In the genomic region with DNA sequence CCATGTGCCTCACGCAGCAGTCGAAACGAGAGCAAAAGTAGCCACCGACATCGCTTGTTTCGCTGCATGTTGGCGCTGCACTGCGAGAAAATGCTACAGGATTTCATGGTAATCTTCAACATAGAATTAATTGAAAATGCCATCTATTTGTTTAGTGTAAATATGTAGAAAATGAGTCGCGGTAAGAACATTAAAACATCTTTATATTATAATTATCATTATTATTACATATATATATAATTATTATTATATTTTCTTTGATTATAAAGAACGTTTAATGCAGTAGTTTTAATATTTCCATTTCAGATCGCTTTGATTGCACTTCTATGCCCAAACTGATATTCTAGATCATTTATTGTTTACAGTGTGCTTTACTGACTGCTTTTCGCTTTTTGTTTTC, we compare ENCODE assay signal across 1 fruit fly cellular context.
TF ChIP-seq lines count a peak whose summit lies in the region.

No protein-coding gene starts in this region.

TF ChIP-seq in whole organism, embryonic, 481 proteins besides CTCF, POLR2A, EP300 and RAD21 (continued from another document):
- TF ChIP-seq maf-S (GFP tag; optimal IDR thresholded peaks at IDR 0.05; lab: Kevin White, UChicago) (no peak), crol (GFP tag; IDR thresholded peaks at IDR 0.05; lab: Robert Waterston, UW) (no peak), Dad (GFP tag; optimal IDR thresholded peaks at IDR 0.05; lab: Kevin White, UChicago) (no peak), ftz-f1 (GFP tag; optimal IDR thresholded peaks at IDR 0.05; lab: Kevin White, UChicago) (no peak), jumu (GFP tag; optimal IDR thresholded peaks at IDR 0.05; lab: Kevin White, UChicago) (no peak), ato (GFP tag; IDR thresholded peaks at IDR 0.05; lab: Robert Waterston, UW; ENCODE audit: partially characterized antibody) (no peak), Vsx1 (GFP tag; optimal IDR thresholded peaks at IDR 0.05; lab: Kevin White, UChicago) (no peak), CG16779 (GFP tag; IDR thresholded peaks at IDR 0.05; lab: Robert Waterston, UW) (no peak), kay (GFP tag; optimal IDR thresholded peaks at IDR 0.05; lab: Kevin White, UChicago) (no peak), Xbp1 (GFP tag; optimal IDR thresholded peaks at IDR 0.05; lab: Kevin White, UChicago) (no peak), CG6254 (GFP tag; optimal IDR thresholded peaks at IDR 0.05; lab: Kevin White, UChicago) (no peak), nau (GFP tag; optimal IDR thresholded peaks at IDR 0.05; lab: Kevin White, UChicago) (no peak), CG15269 (tag; optimal IDR thresholded peaks at IDR 0.05; lab: Kevin White, UChicago) (peak; percentile 3), mirr (GFP tag; optimal IDR thresholded peaks at IDR 0.05; lab: Kevin White, UChicago) (no peak), ttk (GFP tag; IDR thresholded peaks at IDR 0.05; lab: Robert Waterston, UW) (no peak), CG8089 (GFP tag; optimal IDR thresholded peaks at IDR 0.05; lab: Kevin White, UChicago) (no peak), CG14860 (GFP tag; IDR thresholded peaks at IDR 0.05; lab: Robert Waterston, UW; ENCODE audit: partially characterized antibody) (no peak), peb (GFP tag; IDR thresholded peaks at IDR 0.05; lab: Robert Waterston, UW) (no peak), grau (tag; optimal IDR thresholded peaks at IDR 0.05; lab: Kevin White, UChicago) (peak; percentile 3), CG5180 (GFP tag; optimal IDR thresholded peaks at IDR 0.05; lab: Kevin White, UChicago) (no peak), CG2712 (tag; optimal IDR thresholded peaks at IDR 0.05; lab: Kevin White, UChicago) (peak; percentile 32), sna (GFP tag; IDR thresholded peaks at IDR 0.05; lab: Robert Waterston, UW; ENCODE audit: partially characterized antibody) (no peak), CG6175 (GFP tag; IDR thresholded peaks at IDR 0.05; lab: Robert Waterston, UW) (no peak), shn (GFP tag; optimal IDR thresholded peaks at IDR 0.05; lab: Kevin White, UChicago) (no peak), Oli (tag; optimal IDR thresholded peaks at IDR 0.05; lab: Kevin White, UChicago) (peak; percentile 38), CG3065 (GFP tag; optimal IDR thresholded peaks at IDR 0.05; lab: Kevin White, UChicago) (no peak), nerfin-1 (tag; optimal IDR thresholded peaks at IDR 0.05; lab: Kevin White, UChicago) (no peak), tup (GFP tag; optimal IDR thresholded peaks at IDR 0.05; lab: Kevin White, UChicago) (no peak), D19B (GFP tag; optimal IDR thresholded peaks at IDR 0.05; lab: Kevin White, UChicago) (no peak), Kr (GFP tag; optimal IDR thresholded peaks at IDR 0.05; lab: Kevin White, UChicago) (no peak), fd64A (GFP tag; optimal IDR thresholded peaks at IDR 0.05; lab: Kevin White, UChicago) (no peak), gt (GFP tag; IDR thresholded peaks at IDR 0.05; lab: Robert Waterston, UW) (no peak), Rfx (GFP tag; IDR thresholded peaks at IDR 0.05; lab: Robert Waterston, UW) (no peak), CG14050 (GFP tag; IDR thresholded peaks at IDR 0.05; lab: Robert Waterston, UW) (no peak), CG7745 (tag; optimal IDR thresholded peaks at IDR 0.05; lab: Kevin White, UChicago) (no peak), CG10147 (GFP tag; optimal IDR thresholded peaks at IDR 0.05; lab: Kevin White, UChicago) (no peak), Doc2 (GFP tag; IDR thresholded peaks at IDR 0.05; lab: Robert Waterston, UW) (no peak), lola (GFP tag; optimal IDR thresholded peaks at IDR 0.05; lab: Kevin White, UChicago) (peak in 1 of 3 experiments; percentile 6), insv (GFP tag; optimal IDR thresholded peaks at IDR 0.05; lab: Kevin White, UChicago) (no peak), CG30431 (GFP tag; optimal IDR thresholded peaks at IDR 0.05; lab: Kevin White, UChicago) (no peak), bab2 (GFP tag; optimal IDR thresholded peaks at IDR 0.05; lab: Kevin White, UChicago) (no peak), Meics (GFP tag; optimal IDR thresholded peaks at IDR 0.05; lab: Kevin White, UChicago) (no peak), lmd (GFP tag; IDR thresholded peaks at IDR 0.05; lab: Robert Waterston, UW) (no peak), Drgx (GFP tag; IDR thresholded peaks at IDR 0.05; lab: Robert Waterston, UW) (peak; percentile 53; the same call in 1 of the 2 replicates), GATAe (GFP tag; conservative IDR thresholded peaks at IDR 0.05; lab: Robert Waterston, UW) (no peak), CkIIα-i1 (GFP tag; IDR thresholded peaks at IDR 0.05; lab: Robert Waterston, UW) (no peak), CoRest (tag; optimal IDR thresholded peaks at IDR 0.05; lab: Kevin White, UChicago) (peak; percentile 12), her (GFP tag; optimal IDR thresholded peaks at IDR 0.05; lab: Kevin White, UChicago) (no peak), CG2678 (tag; optimal IDR thresholded peaks at IDR 0.05; lab: Kevin White, UChicago) (peak; percentile 14), CHES-1-like (GFP tag; optimal IDR thresholded peaks at IDR 0.05; lab: Kevin White, UChicago) (no peak), Bdp1 (GFP tag; optimal IDR thresholded peaks at IDR 0.05; lab: Kevin White, UChicago) (no peak), vnd (GFP tag; IDR thresholded peaks at IDR 0.05; lab: Robert Waterston, UW; ENCODE audit: partially characterized antibody) (no peak), CG31224 (GFP tag; IDR thresholded peaks at IDR 0.05; lab: Robert Waterston, UW) (no peak), psq (GFP tag; optimal IDR thresholded peaks at IDR 0.05; lab: Kevin White, UChicago) (no peak), CG17612 (GFP tag; IDR thresholded peaks at IDR 0.05; lab: Robert Waterston, UW) (no peak), CG33213 (GFP tag; optimal IDR thresholded peaks at IDR 0.05; lab: Kevin White, UChicago) (no peak), CG14710 (tag; optimal IDR thresholded peaks at IDR 0.05; lab: Kevin White, UChicago) (no peak), CG9876 (GFP tag; optimal IDR thresholded peaks at IDR 0.05; lab: Kevin White, UChicago) (no peak), CG6689 (GFP tag; IDR thresholded peaks at IDR 0.05; lab: Robert Waterston, UW) (no peak), gcm (GFP tag; optimal IDR thresholded peaks at IDR 0.05; lab: Kevin White, UChicago) (no peak), zfh1 (GFP tag; IDR thresholded peaks at IDR 0.05; lab: Robert Waterston, UW) (no peak), tio (GFP tag; optimal IDR thresholded peaks at IDR 0.05; lab: Kevin White, UChicago) (no peak), unc-4 (GFP tag; IDR thresholded peaks at IDR 0.05; lab: Robert Waterston, UW; ENCODE audit: partially characterized antibody) (no peak), CG9727 (GFP tag; optimal IDR thresholded peaks at IDR 0.05; lab: Kevin White, UChicago) (no peak), Ptx1 (GFP tag; IDR thresholded peaks at IDR 0.05; lab: Robert Waterston, UW) (0 out of 2 replicates have a peak, but pooled peaks have one; percentile 21), Poxn (GFP tag; IDR thresholded peaks at IDR 0.05; lab: Robert Waterston, UW) (no peak), CG7839 (tag; optimal IDR thresholded peaks at IDR 0.05; lab: Kevin White, UChicago) (peak; percentile 19), sens (GFP tag; lab: Kevin White, UChicago) (no peak), Usf (GFP tag; optimal IDR thresholded peaks at IDR 0.05; lab: Kevin White, UChicago) (no peak), CG12659 (GFP tag; optimal IDR thresholded peaks at IDR 0.05; lab: Kevin White, UChicago) (no peak), pum (GFP tag; optimal IDR thresholded peaks at IDR 0.05; lab: Kevin White, UChicago) (no peak), CG10462 (GFP tag; optimal IDR thresholded peaks at IDR 0.05; lab: Kevin White, UChicago) (no peak), sima (GFP tag; optimal IDR thresholded peaks at IDR 0.05; lab: Kevin White, UChicago) (no peak), HLH4C (GFP tag; IDR thresholded peaks at IDR 0.05; lab: Robert Waterston, UW; ENCODE audit: partially characterized antibody) (no peak), eyg (GFP tag; optimal IDR thresholded peaks at IDR 0.05; lab: Kevin White, UChicago) (no peak), CG18262 (tag; optimal IDR thresholded peaks at IDR 0.05; lab: Kevin White, UChicago) (peak; percentile 44), Nf-YC (tag; optimal IDR thresholded peaks at IDR 0.05; lab: Kevin White, UChicago) (no peak)
TF ChIP-seq in whole organism, embryonic: peak in this region for 37.
